Worm (Caenorhabditis elegans) whole organism, L2 larva: ENCODE measurements around the gene rpl-7A.

Experiments
- C34F6.9 ChIP-seq: fragments of 150-350 bp; optimal IDR thresholded peaks from 2 replicates; lab custom pipeline; 2014; ENCODE audit warnings: missing biosample characterization, missing genetic modification characterization
- F13H6.1 ChIP-seq: sonication (generic microtip); optimal IDR thresholded peaks from 2 replicates; lab custom pipeline; 2016; ENCODE audit warnings: missing genetic modification characterization, missing compliant biosample characterization
- R02D3.7 ChIP-seq: fragments of 150-350 bp; optimal IDR thresholded peaks from 2 replicates; lab custom pipeline; 2014; ENCODE audit warnings: missing biosample characterization, missing genetic modification characterization
- Y55F3AM.14 ChIP-seq: fragments of 200-800 bp; sonication (Bioruptor generic); optimal IDR thresholded peaks from 2 replicates; lab custom pipeline; 2018; ENCODE audit warnings: mild to moderate bottlenecking, missing genetic modification characterization, missing compliant biosample characterization
- ZK546.5 ChIP-seq: sonication (generic microtip); optimal IDR thresholded peaks from 2 replicates; lab custom pipeline; 2017; ENCODE audit warnings: missing biosample characterization, missing genetic modification characterization
- alr-1 ChIP-seq: fragments of 150-350 bp; optimal IDR thresholded peaks from 2 replicates; lab custom pipeline; 2014; ENCODE audit warnings: missing biosample characterization, missing genetic modification characterization
- aly-2 ChIP-seq: fragments of 150-350 bp; optimal IDR thresholded peaks from 2 replicates; lab custom pipeline; 2014; ENCODE audit warnings: missing biosample characterization, missing genetic modification characterization
- ama-1 ChIP-seq: fragments of 150-350 bp; optimal IDR thresholded peaks from 2 replicates; lab custom pipeline; 2018; ENCODE audit warnings: inconsistent platforms
- blmp-1 ChIP-seq: sonication (generic microtip); optimal IDR thresholded peaks from 2 replicates; lab custom pipeline; 2017; ENCODE audit warnings: missing genetic modification characterization, mild to moderate bottlenecking, missing compliant biosample characterization, antibody characterized with exemption, moderate library complexity; ENCODE audit not compliant: insufficient read depth
- ceh-16 ChIP-seq: fragments of 150-350 bp; optimal IDR thresholded peaks from 2 replicates; lab custom pipeline; 2014; ENCODE audit warnings: missing biosample characterization, missing genetic modification characterization
- ceh-82 ChIP-seq: fragments of 150-350 bp; optimal IDR thresholded peaks from 2 replicates; lab custom pipeline; 2014; ENCODE audit warnings: missing biosample characterization, missing genetic modification characterization
- crh-2 ChIP-seq: sonication (generic microtip); optimal IDR thresholded peaks from 2 replicates; lab custom pipeline; 2017; ENCODE audit warnings: missing biosample characterization, missing genetic modification characterization
- dmd-4 ChIP-seq: sonication (generic microtip); optimal IDR thresholded peaks from 2 replicates; lab custom pipeline; 2017; ENCODE audit warnings: missing biosample characterization, missing genetic modification characterization
- egl-27 ChIP-seq: sonication (generic microtip); optimal IDR thresholded peaks from 3 replicates; lab custom pipeline; 2017; ENCODE audit warnings: missing biosample characterization, missing genetic modification reagents, missing genetic modification characterization
- elt-3 ChIP-seq: sonication (generic microtip); optimal IDR thresholded peaks from 2 replicates; lab custom pipeline; 2017; ENCODE audit warnings: missing biosample characterization, missing genetic modification characterization
- fos-1 ChIP-seq: fragments of 150-350 bp; optimal IDR thresholded peaks from 2 replicates; lab custom pipeline; 2014; ENCODE audit warnings: missing biosample characterization, missing genetic modification characterization
- gmeb-1 ChIP-seq: fragments of 150-350 bp; optimal IDR thresholded peaks from 2 replicates; lab custom pipeline; 2014; ENCODE audit warnings: missing biosample characterization, missing genetic modification characterization
- lin-11 ChIP-seq: fragments of 150-350 bp; sonication (generic microtip); optimal IDR thresholded peaks from 2 replicates; lab custom pipeline; 2014; ENCODE audit warnings: missing biosample characterization, missing genetic modification characterization, inconsistent platforms, mixed read lengths
- lin-13 ChIP-seq: fragments of 150-350 bp; optimal IDR thresholded peaks from 2 replicates; lab custom pipeline; 2014; ENCODE audit warnings: missing biosample characterization, missing genetic modification reagents, missing genetic modification characterization
- lsy-2 ChIP-seq, 2 experiments: fragments of 150-350 bp in 1 of 2; sonication (generic microtip) in 1 of 2; optimal IDR thresholded peaks; 2 replicates each; lab custom pipeline; 2014 to 2017; ENCODE audit warnings: missing biosample characterization in 2 of 2, missing genetic modification characterization in 2 of 2
- mab-5 ChIP-seq: fragments of 150-350 bp; optimal IDR thresholded peaks from 2 replicates; lab custom pipeline; 2014; ENCODE audit warnings: missing biosample characterization, missing genetic modification characterization
- mdl-1 ChIP-seq, 2 experiments: fragments of 150-350 bp in 1 of 2; sonication (generic microtip) in 1 of 2; optimal IDR thresholded peaks; 2 replicates each; lab custom pipeline; 2017; ENCODE audit warnings: missing biosample characterization in 2 of 2, missing genetic modification characterization in 2 of 2
- nhr-10 ChIP-seq: sonication (generic microtip); optimal IDR thresholded peaks from 2 replicates; lab custom pipeline; 2017; ENCODE audit warnings: missing biosample characterization, missing genetic modification characterization
- nhr-11 ChIP-seq: fragments of 150-350 bp; optimal IDR thresholded peaks from 2 replicates; lab custom pipeline; 2014; ENCODE audit warnings: missing biosample characterization, missing genetic modification characterization
- nhr-12 ChIP-seq: fragments of 150-350 bp; optimal IDR thresholded peaks from 2 replicates; lab custom pipeline; 2014; ENCODE audit warnings: missing biosample characterization, missing genetic modification characterization
- nhr-129 ChIP-seq: fragments of 150-350 bp; optimal IDR thresholded peaks from 2 replicates; lab custom pipeline; 2014; ENCODE audit warnings: missing biosample characterization, missing genetic modification characterization
- nhr-21 ChIP-seq: fragments of 150-350 bp; optimal IDR thresholded peaks from 2 replicates; lab custom pipeline; 2014; ENCODE audit warnings: missing biosample characterization, missing genetic modification characterization
- nhr-23 ChIP-seq: fragments of 150-350 bp; optimal IDR thresholded peaks from 2 replicates; lab custom pipeline; 2014; ENCODE audit warnings: missing biosample characterization, missing genetic modification reagents, missing genetic modification characterization
- nhr-237 ChIP-seq: fragments of 150-350 bp; optimal IDR thresholded peaks from 2 replicates; lab custom pipeline; 2014; ENCODE audit warnings: missing biosample characterization, missing genetic modification characterization
- nhr-25 ChIP-seq: fragments of 150-350 bp; sonication (generic microtip); optimal IDR thresholded peaks from 3 replicates; lab custom pipeline; 2014; ENCODE audit warnings: missing biosample characterization, missing genetic modification characterization
- nhr-6 ChIP-seq: fragments of 150-350 bp; optimal IDR thresholded peaks from 2 replicates; lab custom pipeline; 2014; ENCODE audit warnings: missing biosample characterization, missing genetic modification characterization
- nhr-77 ChIP-seq: fragments of 150-350 bp; optimal IDR thresholded peaks from 2 replicates; lab custom pipeline; 2014; ENCODE audit warnings: missing biosample characterization, missing genetic modification characterization
- peb-1 ChIP-seq: fragments of 150-350 bp; optimal IDR thresholded peaks from 2 replicates; lab custom pipeline; 2014; ENCODE audit warnings: missing biosample characterization, missing genetic modification characterization
- sem-4 ChIP-seq: fragments of 150-350 bp; optimal IDR thresholded peaks from 2 replicates; lab custom pipeline; 2014; ENCODE audit warnings: missing biosample characterization, missing genetic modification reagents, missing genetic modification characterization
- skn-1 ChIP-seq: sonication (generic microtip); optimal IDR thresholded peaks from 2 replicates; lab custom pipeline; 2017; ENCODE audit warnings: missing biosample characterization, missing genetic modification characterization
- sma-3 ChIP-seq: sonication (generic microtip); optimal IDR thresholded peaks from 2 replicates; lab custom pipeline; 2016; ENCODE audit warnings: missing genetic modification reagents, missing genetic modification characterization, missing compliant biosample characterization
- sma-9 ChIP-seq, 2 experiments: fragments of 150-350 bp in 1 of 2; sonication (generic microtip) in 1 of 2; optimal IDR thresholded peaks; 2 replicates each; lab custom pipeline; 2014 to 2016; ENCODE audit warnings: missing genetic modification characterization in 2 of 2, mild to moderate bottlenecking in 1 of 2, missing biosample characterization in 1 of 2, missing compliant biosample characterization in 1 of 2, missing genetic modification reagents in 1 of 2, moderate library complexity in 1 of 2
- snpc-4 ChIP-seq: fragments of 150-350 bp; optimal IDR thresholded peaks from 2 replicates; lab custom pipeline; 2014; ENCODE audit warnings: missing biosample characterization, missing genetic modification characterization
- unc-39 ChIP-seq: fragments of 150-350 bp; optimal IDR thresholded peaks from 2 replicates; lab custom pipeline; 2014; ENCODE audit warnings: missing biosample characterization, missing genetic modification characterization
- unc-55 ChIP-seq: fragments of 150-350 bp; sonication (generic microtip); optimal IDR thresholded peaks from 3 replicates; lab custom pipeline; 2014; ENCODE audit warnings: missing biosample characterization, missing genetic modification reagents, missing genetic modification characterization
- unc-62 ChIP-seq: fragments of 150-350 bp; optimal IDR thresholded peaks from 2 replicates; lab custom pipeline; 2014; ENCODE audit warnings: missing biosample characterization, missing genetic modification reagents, missing genetic modification characterization
- zag-1 ChIP-seq: fragments of 150-350 bp; optimal IDR thresholded peaks from 2 replicates; lab custom pipeline; 2014; ENCODE audit warnings: missing biosample characterization, missing genetic modification characterization
- ztf-11 ChIP-seq: sonication (generic microtip); optimal IDR thresholded peaks from 2 replicates; lab custom pipeline; 2017; ENCODE audit warnings: missing biosample characterization, missing genetic modification characterization
- ztf-4 ChIP-seq: fragments of 150-350 bp; optimal IDR thresholded peaks from 2 replicates; lab custom pipeline; 2014; ENCODE audit warnings: missing biosample characterization, missing genetic modification characterization

rpl-7A gene

ce11 chrIV:4390438-4390894 is at the start of gene rpl-7A, which contains the start of gene set-21:
Gene rpl-7A, minus strand, starts transcription at chrIV:4390590.
Gene set-21, plus strand, starts transcription at chrIV:4390844.
- TF ChIP-seq ceh-16 (tag; lab: Kevin White, UChicago), result peak; percentile 19
- no peak for TF ChIP-seq peb-1
- TF ChIP-seq nhr-6 (tag; lab: Kevin White, UChicago), result peak; percentile 78
- peak; percentile 87 for TF ChIP-seq ZK546.5
- peak; percentile 89 for TF ChIP-seq nhr-129
- TF ChIP-seq nhr-25, result peak; percentile 95
- TF ChIP-seq alr-1 (tag; lab: Kevin White, UChicago), result no peak
- peak; percentile 80 for TF ChIP-seq fos-1 (tag; lab: Kevin White, UChicago)
- TF ChIP-seq ztf-4 (tag; lab: Kevin White, UChicago), result peak; percentile 84
- TF ChIP-seq egl-27 (tag; lab: Kevin White, UChicago), result peak; percentile 51
- peak; percentile 62 for TF ChIP-seq nhr-77
- TF ChIP-seq zag-1 (tag; lab: Kevin White, UChicago), result peak; percentile 78
- TF ChIP-seq unc-55 (GFP tag; lab: Kevin White, UChicago), result peak; percentile 88
- peak; percentile 60 for TF ChIP-seq skn-1 (tag; lab: Kevin White, UChicago)
- TF ChIP-seq C34F6.9 (tag; lab: Kevin White, UChicago), result peak; percentile 83
- TF ChIP-seq F13H6.1 (tag; lab: Kevin White, UChicago), result peak; percentile 95
- no peak for TF ChIP-seq nhr-23
- peak; percentile 86 for TF ChIP-seq ceh-82
- TF ChIP-seq lin-11 (tag; lab: Kevin White, UChicago), result peak; percentile 83
- peak; percentile 90 for TF ChIP-seq crh-2 (tag; lab: Kevin White, UChicago)
- peak; percentile 78 for TF ChIP-seq nhr-237 (tag; lab: Kevin White, UChicago)
- TF ChIP-seq Y55F3AM.14, result peak; percentile 94
- TF ChIP-seq R02D3.7, result peak; percentile 58
- TF ChIP-seq lsy-2 (tag; optimal IDR thresholded peaks at IDR 0.05; lab: Kevin White, UChicago), result peak; percentile 91 to 97
- peak; percentile 96 for TF ChIP-seq sma-9 (GFP tag; optimal IDR thresholded peaks at IDR 0.05; lab: Kevin White, UChicago)
- TF ChIP-seq sma-9 (tag; optimal IDR thresholded peaks at IDR 0.05; lab: Kevin White, UChicago), result no peak
- peak; percentile 63 for TF ChIP-seq snpc-4
- no peak for TF ChIP-seq aly-2 (tag; lab: Kevin White, UChicago)
- no peak for TF ChIP-seq nhr-12 (tag; lab: Kevin White, UChicago)
- TF ChIP-seq sma-3 (GFP tag; lab: Kevin White, UChicago), result peak; percentile 98
- no peak for TF ChIP-seq dmd-4
- peak; percentile 90 for TF ChIP-seq sem-4
- TF ChIP-seq nhr-21 (tag; lab: Kevin White, UChicago), result peak; percentile 93
- TF ChIP-seq unc-39, result no peak
- no peak for TF ChIP-seq ama-1 (lab: Kevin White, UChicago)
- TF ChIP-seq blmp-1 (tag; lab: Kevin White, UChicago), result peak; percentile 57
- TF ChIP-seq lin-13, result peak; percentile 92
- peak; percentile 94 for TF ChIP-seq gmeb-1 (tag; lab: Kevin White, UChicago)
- peak; percentile 89 for TF ChIP-seq mab-5 (tag; lab: Kevin White, UChicago)
- peak in 1 of 2 experiments; percentile 52 for TF ChIP-seq mdl-1 (tag; optimal IDR thresholded peaks at IDR 0.05; lab: Kevin White, UChicago)

DNA sequence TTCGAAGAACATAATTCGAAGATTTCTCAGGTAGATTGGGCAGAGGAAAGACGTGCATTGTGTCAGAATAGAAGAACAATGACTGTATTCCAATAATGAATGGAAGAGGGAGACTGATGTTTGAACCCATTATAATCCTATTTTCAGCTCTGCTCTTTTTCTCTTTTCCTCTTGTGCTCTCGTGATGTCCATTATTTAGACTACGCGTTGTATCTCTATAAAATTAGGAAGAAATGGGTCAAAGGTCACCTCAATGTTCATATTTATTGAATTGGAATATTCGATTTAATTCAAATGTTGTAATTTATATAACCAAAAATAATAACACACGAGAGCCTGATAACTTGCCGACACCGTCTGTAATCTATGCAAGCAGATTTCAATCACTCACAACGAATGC is 48.8 kb upstream of the rpl-7A start, which contains the start of gene fbxb-74:
Gene fbxb-74 (minus strand): TSS at position 101 of the 400 bp plus-strand sequence.
- TF ChIP-seq ztf-11 (tag; lab: Kevin White, UChicago), result no peak
- no peak for TF ChIP-seq nhr-237 (tag; lab: Kevin White, UChicago)
- TF ChIP-seq elt-3 (tag; lab: Kevin White, UChicago), result no peak
- TF ChIP-seq nhr-11 (tag; lab: Kevin White, UChicago), result no peak
- no peak for TF ChIP-seq nhr-25
- TF ChIP-seq gmeb-1 (tag; lab: Kevin White, UChicago), result no peak
- TF ChIP-seq ama-1 (lab: Kevin White, UChicago), result no peak
- no peak for TF ChIP-seq peb-1
- TF ChIP-seq nhr-77, result no peak
- no peak for TF ChIP-seq nhr-129
- TF ChIP-seq lsy-2 (tag; optimal IDR thresholded peaks at IDR 0.05; lab: Kevin White, UChicago), result no peak
- TF ChIP-seq unc-62 (GFP tag; lab: Kevin White, UChicago), result no peak
- TF ChIP-seq alr-1 (tag; lab: Kevin White, UChicago), result no peak
- TF ChIP-seq nhr-10, result no peak
- no peak for TF ChIP-seq ZK546.5
